Fruit fly (Drosophila melanogaster) whole organism, prepupa: ENCODE measurements around the gene CG17109.
A peak's percentile ranks its signal among the peaks of the same experiment; 100 is the strongest.

Experiments
- CG10669 ChIP-seq: fragments of 200-800 bp; sonication (Bioruptor generic); optimal IDR thresholded peaks from 3 replicates; lab custom pipeline; 2018; ENCODE audit warnings: missing biosample characterization, mild to moderate bottlenecking, missing genetic modification characterization, moderate library complexity
- CG11902 ChIP-seq: fragments of 200-800 bp; sonication (Bioruptor generic); optimal IDR thresholded peaks from 3 replicates; lab custom pipeline; 2016; ENCODE audit warnings: missing biosample characterization, missing genetic modification characterization
- CG15336 ChIP-seq: fragments of 200-800 bp; sonication (Bioruptor generic); IDR thresholded peaks from 2 replicates; pipeline ENCODE4 v1.3.6; 2022; ENCODE audit warnings: missing biosample characterization, missing genetic modification characterization
- CG1621 ChIP-seq: fragments of 200-800 bp; sonication (Bioruptor generic); optimal IDR thresholded peaks from 3 replicates; lab custom pipeline; 2018; ENCODE audit warnings: missing biosample characterization, mild to moderate bottlenecking, missing genetic modification characterization
- CG16779 ChIP-seq: fragments of 200-800 bp; sonication (Bioruptor generic); optimal IDR thresholded peaks from 3 replicates; lab custom pipeline; 2017; ENCODE audit warnings: missing biosample characterization, mild to moderate bottlenecking, missing genetic modification characterization
- CG3032 ChIP-seq: fragments of 200-800 bp; optimal IDR thresholded peaks from 2 replicates; lab custom pipeline; 2019; ENCODE audit warnings: missing biosample characterization, mild to moderate bottlenecking, missing genetic modification characterization, moderate library complexity
- CG31627 ChIP-seq: fragments of 200-800 bp; sonication (Bioruptor generic); optimal IDR thresholded peaks from 3 replicates; lab custom pipeline; 2016; ENCODE audit warnings: missing biosample characterization, missing genetic modification characterization
- CG32006 ChIP-seq: fragments of 200-800 bp; sonication (Bioruptor generic); optimal IDR thresholded peaks from 3 replicates; lab custom pipeline; 2017; ENCODE audit warnings: missing biosample characterization, mild to moderate bottlenecking, missing genetic modification characterization
- CG3919 ChIP-seq: fragments of 200-800 bp; sonication (Bioruptor generic); optimal IDR thresholded peaks from 3 replicates; lab custom pipeline; 2016; ENCODE audit warnings: missing biosample characterization, missing genetic modification characterization
- CG6163 ChIP-seq: fragments of 200-800 bp; sonication (Bioruptor generic); IDR thresholded peaks from 3 replicates; pipeline ENCODE4 v1.3.6; 2022; ENCODE audit warnings: missing biosample characterization, missing genetic modification characterization
- CG6792 ChIP-seq: fragments of 200-800 bp; sonication (Bioruptor generic); optimal IDR thresholded peaks from 3 replicates; lab custom pipeline; 2016; ENCODE audit warnings: missing biosample characterization, missing genetic modification characterization
- CG6854 ChIP-seq: fragments of 200-800 bp; sonication (Bioruptor generic); optimal IDR thresholded peaks from 2 replicates; lab custom pipeline; 2017; ENCODE audit warnings: missing biosample characterization, mild to moderate bottlenecking, missing genetic modification characterization
- CG8119 ChIP-seq: fragments of 200-800 bp; sonication (Bioruptor generic); IDR thresholded peaks from 3 replicates; pipeline ENCODE4 v1.3.6; 2022; ENCODE audit warnings: missing biosample characterization, missing genetic modification characterization
- CG8632 ChIP-seq: fragments of 200-800 bp; sonication (Bioruptor generic); optimal IDR thresholded peaks from 3 replicates; lab custom pipeline; 2016; ENCODE audit warnings: missing biosample characterization, missing genetic modification characterization
- Eip78C ChIP-seq: fragments of 200-800 bp; sonication (Bioruptor generic); peaks from one replicate; lab custom pipeline; 2016; ENCODE audit warnings: missing biosample characterization, missing genetic modification characterization
- Eip93F ChIP-seq: fragments of 200-800 bp; sonication (Bioruptor generic); optimal IDR thresholded peaks from 2 replicates; lab custom pipeline; 2016; ENCODE audit warnings: missing biosample characterization, mild to moderate bottlenecking, missing genetic modification characterization
- Ets21C ChIP-seq: fragments of 200-800 bp; sonication (Bioruptor generic); optimal IDR thresholded peaks from 3 replicates; lab custom pipeline; 2016; ENCODE audit warnings: missing biosample characterization, missing genetic modification characterization
- Ets96B ChIP-seq: fragments of 200-800 bp; optimal IDR thresholded peaks from 2 replicates; lab custom pipeline; 2019; ENCODE audit warnings: missing biosample characterization, mild to moderate bottlenecking, missing genetic modification characterization, moderate library complexity
- Gug ChIP-seq: fragments of 200-800 bp; sonication (Bioruptor generic); IDR thresholded peaks from 2 replicates; pipeline ENCODE4 v1.3.6; 2022; ENCODE audit warnings: missing biosample characterization, missing genetic modification characterization
- Hr38 ChIP-seq: sonication (Bioruptor generic); optimal IDR thresholded peaks from 2 replicates; lab custom pipeline; 2016; ENCODE audit warnings: missing biosample characterization, missing genetic modification characterization
- Hr39 ChIP-seq: fragments of 200-800 bp; sonication (Bioruptor generic); optimal IDR thresholded peaks from 2 replicates; lab custom pipeline; 2016; ENCODE audit warnings: missing biosample characterization, missing genetic modification characterization
- Hr4 ChIP-seq: fragments of 200-800 bp; sonication (Bioruptor generic); optimal IDR thresholded peaks from 3 replicates; lab custom pipeline; 2016; ENCODE audit warnings: missing biosample characterization, missing genetic modification characterization
- Met ChIP-seq: fragments of 200-800 bp; sonication (Bioruptor generic); optimal IDR thresholded peaks from 3 replicates; lab custom pipeline; 2016; ENCODE audit warnings: missing biosample characterization, missing genetic modification characterization
- OdsH ChIP-seq: fragments of 200-800 bp; sonication (Bioruptor generic); optimal IDR thresholded peaks from 3 replicates; lab custom pipeline; 2016; ENCODE audit warnings: missing biosample characterization, missing genetic modification characterization
- Smox ChIP-seq: fragments of 200-800 bp; sonication (Bioruptor generic); optimal IDR thresholded peaks from 3 replicates; lab custom pipeline; 2016; ENCODE audit warnings: missing biosample characterization, missing genetic modification characterization
- Sox102F ChIP-seq: fragments of 200-800 bp; sonication (Bioruptor generic); optimal IDR thresholded peaks from 2 replicates; lab custom pipeline; 2016; ENCODE audit warnings: missing biosample characterization, mild to moderate bottlenecking, missing genetic modification characterization
- Sox14 ChIP-seq: fragments of 200-800 bp; sonication (Bioruptor generic); optimal IDR thresholded peaks from 3 replicates; lab custom pipeline; 2016; ENCODE audit warnings: missing biosample characterization, missing genetic modification characterization
- achi ChIP-seq: fragments of 200-800 bp; sonication (Bioruptor generic); optimal IDR thresholded peaks from 3 replicates; lab custom pipeline; 2016; ENCODE audit warnings: missing biosample characterization, missing genetic modification characterization
- cyc ChIP-seq: fragments of 200-800 bp; sonication (Bioruptor generic); optimal IDR thresholded peaks from 3 replicates; lab custom pipeline; 2016; ENCODE audit warnings: missing biosample characterization, missing genetic modification characterization
- dsx ChIP-seq: fragments of 200-800 bp; optimal IDR thresholded peaks from 3 replicates; lab custom pipeline; 2019; ENCODE audit warnings: missing biosample characterization, mild to moderate bottlenecking, missing genetic modification characterization, moderate library complexity; ENCODE audit not compliant: poor library complexity, severe bottlenecking
- eg ChIP-seq: fragments of 200-800 bp; sonication (Bioruptor generic); IDR thresholded peaks from 3 replicates; pipeline ENCODE4 v1.3.6; 2022; ENCODE audit warnings: missing biosample characterization, missing genetic modification characterization
- esn ChIP-seq: fragments of 200-800 bp; sonication (Bioruptor generic); optimal IDR thresholded peaks from 2 replicates; lab custom pipeline; 2016; ENCODE audit warnings: missing biosample characterization, mild to moderate bottlenecking, missing genetic modification characterization, moderate library complexity
- fd59A ChIP-seq: fragments of 200-800 bp; sonication (Bioruptor generic); optimal IDR thresholded peaks from 2 replicates; lab custom pipeline; 2017; ENCODE audit warnings: missing biosample characterization, mild to moderate bottlenecking, missing genetic modification characterization, missing genetic modification reagents
- fkh ChIP-seq: fragments of 200-800 bp; sonication (Bioruptor generic); optimal IDR thresholded peaks from 3 replicates; lab custom pipeline; 2017; ENCODE audit warnings: missing biosample characterization, mild to moderate bottlenecking, missing genetic modification characterization, moderate library complexity
- lz ChIP-seq: fragments of 200-800 bp; sonication (Bioruptor generic); optimal IDR thresholded peaks from 3 replicates; lab custom pipeline; 2016; ENCODE audit warnings: missing biosample characterization, missing genetic modification characterization
- pdm3 ChIP-seq: fragments of 200-800 bp; sonication (Bioruptor generic); optimal IDR thresholded peaks from 3 replicates; lab custom pipeline; 2016; ENCODE audit warnings: missing biosample characterization, missing genetic modification characterization
- spab ChIP-seq: fragments of 200-800 bp; sonication (Bioruptor generic); optimal IDR thresholded peaks from 2 replicates; lab custom pipeline; 2017; ENCODE audit warnings: missing biosample characterization, mild to moderate bottlenecking, missing genetic modification characterization, missing genetic modification reagents
- ss ChIP-seq, 2 experiments: fragments of 200-800 bp; sonication (Bioruptor generic); optimal IDR thresholded peaks; 2 replicates in 1 of 2; 3 replicates in 1 of 2; lab custom pipeline; 2017 to 2018; ENCODE audit warnings: mild to moderate bottlenecking in 2 of 2, missing biosample characterization in 2 of 2, missing genetic modification characterization in 2 of 2, moderate library complexity in 1 of 2
- topi ChIP-seq: fragments of 200-800 bp; sonication (Bioruptor generic); optimal IDR thresholded peaks from 3 replicates; lab custom pipeline; 2016; ENCODE audit warnings: missing biosample characterization, missing genetic modification characterization
- vri ChIP-seq: fragments of 200-800 bp; sonication (Bioruptor generic); optimal IDR thresholded peaks from 3 replicates; lab custom pipeline; 2016; ENCODE audit warnings: missing biosample characterization, mild to moderate bottlenecking, missing genetic modification characterization

The CG17109 gene

dm6 chr3R:23138992-23139633 is 43.6 kb downstream of the CG17109 start:
- TF ChIP-seq Ets21C (GFP tag; lab: Kevin White, UChicago) (no peak), Hr4 (GFP tag; lab: Kevin White, UChicago) (no peak), Eip78C (peak; percentile 42)
- TF ChIP-seq, all 60 proteins: peak for 1

- TF ChIP-seq fkh (GFP tag; lab: Kevin White, UChicago) (peak; percentile 11), CG32006 (peak; percentile 1), spab (GFP tag; lab: Kevin White, UChicago) (no peak)
Measured at dm6 chr3R:23139634-23140010, 44.1 kb downstream of the CG17109 start.

- TF ChIP-seq vri (peak; percentile 26), CG6163 (GFP tag; lab: Robert Waterston, UW) (no peak)
Measured at dm6 chr3R:23140280-23140679, 44.8 kb downstream of the CG17109 start.

- TF ChIP-seq Ets96B (tag; lab: Kevin White, UChicago) (no peak), Sox14 (GFP tag; lab: Kevin White, UChicago) (no peak), ss (GFP tag; optimal IDR thresholded peaks at IDR 0.05; lab: Kevin White, UChicago) (no peak), CG16779 (tag; lab: Kevin White, UChicago) (no peak), vri (no peak), Sox102F (GFP tag; lab: Kevin White, UChicago) (no peak), lz (no peak), spab (GFP tag; lab: Kevin White, UChicago) (no peak), cyc (GFP tag; lab: Kevin White, UChicago) (no peak), CG6792 (GFP tag; lab: Kevin White, UChicago) (no peak), CG8119 (GFP tag; lab: Robert Waterston, UW) (no peak), Eip93F (GFP tag; lab: Kevin White, UChicago) (no peak), CG11902 (no peak), Met (GFP tag; lab: Kevin White, UChicago) (no peak), fkh (GFP tag; lab: Kevin White, UChicago) (no peak), esn (GFP tag; lab: Kevin White, UChicago) (no peak), dsx (GFP tag; lab: Kevin White, UChicago) (no peak)
Measured at dm6 chr3R:23141113-23141512, 45.6 kb downstream of the CG17109 start.

dm6 chr3R:23141678-23142338 is 46.3 kb downstream of the CG17109 start, which contains the start of gene hh:
TSS of gene hh (minus strand) at chr3R:23141906.
- no peak for TF ChIP-seq esn (GFP tag; lab: Kevin White, UChicago)
- no peak for TF ChIP-seq CG6854 (GFP tag; lab: Kevin White, UChicago)
- TF ChIP-seq fkh (GFP tag; lab: Kevin White, UChicago): peak; percentile 4
- peak; percentile 19 for TF ChIP-seq vri
- no peak for TF ChIP-seq fd59A (GFP tag; lab: Kevin White, UChicago)
- no peak for TF ChIP-seq spab (GFP tag; lab: Kevin White, UChicago)
- no peak for TF ChIP-seq OdsH (GFP tag; lab: Kevin White, UChicago)
- TF ChIP-seq ss (GFP tag; optimal IDR thresholded peaks at IDR 0.05; lab: Kevin White, UChicago): peak; percentile 15 to 40
- TF ChIP-seq CG6792 (GFP tag; lab: Kevin White, UChicago): no peak
- TF ChIP-seq CG3032 (tag; lab: Kevin White, UChicago): no peak
- TF ChIP-seq Hr39 (GFP tag; lab: Kevin White, UChicago): no peak
- no peak for TF ChIP-seq CG10669 (GFP tag; lab: Kevin White, UChicago)
- TF ChIP-seq dsx (GFP tag; lab: Kevin White, UChicago): peak; percentile 9
- no peak for TF ChIP-seq Smox (GFP tag; lab: Kevin White, UChicago)
- TF ChIP-seq Hr38: no peak
- no peak for TF ChIP-seq Eip93F (GFP tag; lab: Kevin White, UChicago)
- TF ChIP-seq CG3919: no peak
- TF ChIP-seq topi (GFP tag; lab: Kevin White, UChicago): no peak
- no peak for TF ChIP-seq CG31627 (GFP tag; lab: Kevin White, UChicago)
- peak; percentile 59 for TF ChIP-seq Eip78C
- no peak for TF ChIP-seq achi (GFP tag; lab: Kevin White, UChicago)
- no peak for TF ChIP-seq Met (GFP tag; lab: Kevin White, UChicago)
- TF ChIP-seq CG8119 (GFP tag; lab: Robert Waterston, UW): 0 out of 3 replicates have a peak, but pooled peaks have one; percentile 16
- no peak for TF ChIP-seq CG1621 (tag; lab: Kevin White, UChicago)
- TF ChIP-seq CG8632 (GFP tag; lab: Kevin White, UChicago): no peak
- TF ChIP-seq Gug: no peak
- TF ChIP-seq CG15336: no peak
- TF ChIP-seq eg: no peak
- TF ChIP-seq CG16779 (tag; lab: Kevin White, UChicago): no peak
- TF ChIP-seq pdm3 (GFP tag; lab: Kevin White, UChicago): no peak
